Fruit fly (Drosophila melanogaster): ENCODE results near the gene CG3987.
A peak's percentile ranks its signal among the peaks of the same experiment; 100 is the strongest.

The CG3987 gene

dm6 chr3R:15128646-15129429, 10.9 kb upstream of the CG3987 start (continued):
- no peak for TF ChIP-seq ato (GFP tag; IDR thresholded peaks at IDR 0.05; ENCODE audit: partially characterized antibody)
- no peak for TF ChIP-seq crp (GFP tag; optimal IDR thresholded peaks at IDR 0.05)
- TF ChIP-seq her (GFP tag; optimal IDR thresholded peaks at IDR 0.05): no peak
- no peak for TF ChIP-seq yki (optimal IDR thresholded peaks at IDR 0.05)
- peak; percentile 24 for TF ChIP-seq tio (GFP tag; optimal IDR thresholded peaks at IDR 0.05)
- 0 out of 2 replicates have a peak, but pooled peaks have one; percentile 11 for TF ChIP-seq CG9932 (GFP tag; IDR thresholded peaks at IDR 0.05)
- no peak for TF ChIP-seq usp (GFP tag; optimal IDR thresholded peaks at IDR 0.05)
- TF ChIP-seq CG18011 (GFP tag; optimal IDR thresholded peaks at IDR 0.05): no peak
- TF ChIP-seq CG11504 (tag; optimal IDR thresholded peaks at IDR 0.05): peak; percentile 72
- no peak for TF ChIP-seq MTF-1 (GFP tag; optimal IDR thresholded peaks at IDR 0.05; ENCODE audit: borderline replicate concordance)
- TF ChIP-seq pzg (GFP tag; optimal IDR thresholded peaks at IDR 0.05): no peak
- TF ChIP-seq CG16815 (GFP tag; optimal IDR thresholded peaks at IDR 0.05): no peak
- TF ChIP-seq sisA (GFP tag; IDR thresholded peaks at IDR 0.05): no peak
- TF ChIP-seq ken (GFP tag; IDR thresholded peaks at IDR 0.05): no peak
- no peak for TF ChIP-seq Neu2 (GFP tag; optimal IDR thresholded peaks at IDR 0.05; ENCODE audit: borderline replicate concordance)
- peak; percentile 38; the same call in 1 of the 2 replicates for TF ChIP-seq Adf1 (GFP tag; IDR thresholded peaks at IDR 0.05)
- peak; percentile 76 for TF ChIP-seq chinmo (GFP tag; IDR thresholded peaks at IDR 0.05; ENCODE audit: partially characterized antibody)
- peak; percentile 46 for TF ChIP-seq CG6765 (GFP tag; optimal IDR thresholded peaks at IDR 0.05)
- TF ChIP-seq Bgb (GFP tag; IDR thresholded peaks at IDR 0.05; ENCODE audit: partially characterized antibody): no peak; the same call in 1 of the 2 replicates

DNA sequence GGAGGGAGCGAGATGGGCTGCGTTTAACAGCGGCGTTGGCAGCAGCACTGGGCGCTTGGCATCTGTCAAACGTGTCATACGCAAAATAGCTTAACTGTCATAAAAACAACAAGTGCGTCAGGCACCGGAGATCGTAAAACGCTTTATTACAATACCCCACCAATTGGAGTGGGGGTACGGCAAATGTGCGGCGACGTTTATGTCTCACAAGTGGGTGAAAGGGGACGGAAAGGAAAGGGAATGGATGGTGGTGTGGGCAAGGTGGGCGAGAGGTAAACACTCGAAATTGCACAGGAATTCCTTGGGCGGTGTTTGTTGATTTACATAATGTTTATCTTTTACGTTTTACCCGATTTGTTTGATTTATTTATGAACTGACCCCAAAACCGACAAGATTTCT, 9.8 kb upstream of the CG3987 start:
- no peak for TF ChIP-seq dati (GFP tag; IDR thresholded peaks at IDR 0.05)
- TF ChIP-seq grau (tag; optimal IDR thresholded peaks at IDR 0.05): no peak
- no peak for TF ChIP-seq CG43689 (GFP tag; IDR thresholded peaks at IDR 0.05)
- TF ChIP-seq Pdp1 (GFP tag; optimal IDR thresholded peaks at IDR 0.05): peak in 1 of 2 experiments; percentile 0
- TF ChIP-seq en (GFP tag; optimal IDR thresholded peaks at IDR 0.05): no peak
- 0 out of 2 replicates have a peak, but pooled peaks have one; percentile 14 for TF ChIP-seq bowl (GFP tag; IDR thresholded peaks at IDR 0.05)
- TF ChIP-seq CG17568 (GFP tag; optimal IDR thresholded peaks at IDR 0.05): no peak
- TF ChIP-seq tup (GFP tag; optimal IDR thresholded peaks at IDR 0.05): no peak
- TF ChIP-seq odd (GFP tag; optimal IDR thresholded peaks at IDR 0.05): no peak
- TF ChIP-seq CG7963 (GFP tag; IDR thresholded peaks at IDR 0.05; ENCODE audit: partially characterized antibody): no peak
- no peak for TF ChIP-seq al (GFP tag; IDR thresholded peaks at IDR 0.05)
- TF ChIP-seq CG12942 (GFP tag; optimal IDR thresholded peaks at IDR 0.05): no peak
- TF ChIP-seq CG17361 (GFP tag; IDR thresholded peaks at IDR 0.05): no peak
- TF ChIP-seq CG15011 (GFP tag; optimal IDR thresholded peaks at IDR 0.05): no peak
- peak; percentile 41 for TF ChIP-seq CG12769 (tag; optimal IDR thresholded peaks at IDR 0.05)
- TF ChIP-seq esg (GFP tag; conservative IDR thresholded peaks at IDR 0.05): no peak
- TF ChIP-seq C15 (GFP tag; IDR thresholded peaks at IDR 0.05): no peak
- 0 out of 3 replicates have a peak, but pooled peaks have one; percentile 36 for TF ChIP-seq CG6175 (GFP tag; IDR thresholded peaks at IDR 0.05)
- TF ChIP-seq abd-A (tag; optimal IDR thresholded peaks at IDR 0.05): peak; percentile 64
- no peak for TF ChIP-seq da (GFP tag; optimal IDR thresholded peaks at IDR 0.05)
- peak; percentile 12 for TF ChIP-seq cwo (GFP tag; optimal IDR thresholded peaks at IDR 0.05)
- no peak for TF ChIP-seq btn (GFP tag; optimal IDR thresholded peaks at IDR 0.05)
- no peak for TF ChIP-seq CG11093 (GFP tag; IDR thresholded peaks at IDR 0.05)
- TF ChIP-seq jumu (GFP tag; optimal IDR thresholded peaks at IDR 0.05): no peak
- TF ChIP-seq Abd-B (GFP tag; optimal IDR thresholded peaks at IDR 0.05): peak; percentile 7
- no peak for TF ChIP-seq az2 (GFP tag; optimal IDR thresholded peaks at IDR 0.05)
- TF ChIP-seq CG8290 (GFP tag; optimal IDR thresholded peaks at IDR 0.05): no peak
- TF ChIP-seq CG8290 (tag; optimal IDR thresholded peaks at IDR 0.05): peak in 1 of 2 experiments; percentile 28
- TF ChIP-seq Tbp (GFP tag; optimal IDR thresholded peaks at IDR 0.05): no peak
- TF ChIP-seq CG11696 (GFP tag; IDR thresholded peaks at IDR 0.05): no peak
- no peak for TF ChIP-seq grn (GFP tag; optimal IDR thresholded peaks at IDR 0.05)

Measured in whole organism, embryonic.